Worm (Caenorhabditis elegans) whole organism, L1 larva: ENCODE results near the gene Y7A5A.20.
A peak's percentile ranks its signal among the peaks of the same experiment; 100 is the strongest.

Experiments
- C04F5.9 ChIP-seq: sonication (generic microtip); optimal IDR thresholded peaks from 2 replicates; lab custom pipeline; 2016; ENCODE audit warnings: missing genetic modification characterization, missing compliant biosample characterization
- F16B12.6 ChIP-seq: fragments of 150-350 bp; optimal IDR thresholded peaks from 2 replicates; lab custom pipeline; 2014; ENCODE audit warnings: missing biosample characterization, missing genetic modification characterization
- Y116A8C.19 ChIP-seq: sonication (generic microtip); optimal IDR thresholded peaks from 2 replicates; lab custom pipeline; 2016; ENCODE audit warnings: missing compliant biosample characterization, missing genetic modification characterization, borderline replicate concordance
- aha-1 ChIP-seq: fragments of 150-350 bp; optimal IDR thresholded peaks from 2 replicates; lab custom pipeline; 2014; ENCODE audit warnings: missing biosample characterization, missing genetic modification characterization
- alr-1 ChIP-seq: fragments of 200-800 bp; sonication (Bioruptor generic); optimal IDR thresholded peaks from 2 replicates; lab custom pipeline; 2018; ENCODE audit warnings: borderline replicate concordance, mild to moderate bottlenecking, missing genetic modification characterization, missing compliant biosample characterization
- blmp-1 ChIP-seq: fragments of 150-350 bp; optimal IDR thresholded peaks from 2 replicates; lab custom pipeline; 2014; ENCODE audit warnings: missing biosample characterization, missing genetic modification characterization
- ceh-63 ChIP-seq: fragments of 200-800 bp; sonication (Bioruptor generic); optimal IDR thresholded peaks from 2 replicates; lab custom pipeline; 2018; ENCODE audit warnings: mild to moderate bottlenecking, missing genetic modification characterization, missing compliant biosample characterization
- ceh-82 ChIP-seq, 3 experiments: fragments of 150-350 bp in 1 of 3; sonication (generic microtip) in 2 of 3; optimal IDR thresholded peaks; 2 replicates each; lab custom pipeline; 2014 to 2017; ENCODE audit warnings: missing biosample characterization in 3 of 3, missing genetic modification characterization in 3 of 3
- ceh-88 ChIP-seq: fragments of 200-800 bp; sonication (Bioruptor generic); IDR thresholded peaks from 2 replicates; pipeline ENCODE4 v1.3.6; 2022; ENCODE audit warnings: missing genetic modification characterization, missing compliant biosample characterization
- ces-1 ChIP-seq: fragments of 150-350 bp; optimal IDR thresholded peaks from 2 replicates; lab custom pipeline; 2014; ENCODE audit warnings: missing biosample characterization, missing genetic modification reagents, missing genetic modification characterization
- dsc-1 ChIP-seq: sonication (generic microtip); optimal IDR thresholded peaks from 2 replicates; lab custom pipeline; 2016; ENCODE audit warnings: mild to moderate bottlenecking, missing genetic modification characterization, missing compliant biosample characterization
- efl-3 ChIP-seq: fragments of 200-800 bp; sonication (Bioruptor generic); optimal IDR thresholded peaks from 2 replicates; lab custom pipeline; 2018; ENCODE audit warnings: mild to moderate bottlenecking, missing genetic modification characterization, missing compliant biosample characterization
- egl-13 ChIP-seq: sonication (generic microtip); optimal IDR thresholded peaks from 2 replicates; lab custom pipeline; 2016; ENCODE audit warnings: missing genotype, missing genetic modification reagents, missing genetic modification characterization, missing compliant biosample characterization
- elt-2 ChIP-seq: sonication (generic microtip); optimal IDR thresholded peaks from 2 replicates; lab custom pipeline; 2016; ENCODE audit warnings: missing genetic modification characterization, mild to moderate bottlenecking, inconsistent platforms, missing compliant biosample characterization, missing genetic modification reagents
- elt-3 ChIP-seq, 6 experiments: fragments of 150-350 bp in 1 of 6; sonication (generic microtip); optimal IDR thresholded peaks; 2 replicates each; lab custom pipeline; 2017 to 2018; ENCODE audit warnings: missing biosample characterization in 6 of 6, missing genetic modification characterization in 6 of 6, inconsistent platforms in 1 of 6
- fkh-10 ChIP-seq: sonication (generic microtip); optimal IDR thresholded peaks from 2 replicates; lab custom pipeline; 2017; ENCODE audit warnings: missing biosample characterization, missing genetic modification reagents, missing genetic modification characterization
- fkh-4 ChIP-seq: sonication (generic microtip); optimal IDR thresholded peaks from 2 replicates; lab custom pipeline; 2016; ENCODE audit warnings: missing compliant biosample characterization, missing genetic modification characterization, borderline replicate concordance
- fkh-8 ChIP-seq: sonication (generic microtip); optimal IDR thresholded peaks from 2 replicates; lab custom pipeline; 2016; ENCODE audit warnings: mild to moderate bottlenecking, missing genetic modification characterization, missing compliant biosample characterization
- fos-1 ChIP-seq: fragments of 150-350 bp; optimal IDR thresholded peaks from 2 replicates; lab custom pipeline; 2014; ENCODE audit warnings: missing biosample characterization, missing genetic modification characterization
- hlh-17 ChIP-seq: fragments of 200-800 bp; sonication (Bioruptor generic); optimal IDR thresholded peaks from 2 replicates; lab custom pipeline; 2018; ENCODE audit warnings: missing genetic modification characterization, mild to moderate bottlenecking, missing compliant biosample characterization, moderate library complexity, borderline replicate concordance
- isw-1 ChIP-seq: fragments of 200-800 bp; sonication (Bioruptor generic); IDR thresholded peaks from 2 replicates; pipeline ENCODE4 v1.3.6; 2022; ENCODE audit warnings: missing genetic modification characterization, missing compliant biosample characterization
- lin-35 ChIP-seq, 2 experiments: fragments of 150-350 bp; optimal IDR thresholded peaks; 2 replicates each; lab custom pipeline; 2014; ENCODE audit warnings: missing biosample characterization in 2 of 2, missing genetic modification characterization in 2 of 2, missing genetic modification reagents in 2 of 2
- lin-39 ChIP-seq: fragments of 150-350 bp; optimal IDR thresholded peaks from 2 replicates; lab custom pipeline; 2014; ENCODE audit warnings: missing biosample characterization, missing genetic modification reagents, missing genetic modification characterization
- lir-3 ChIP-seq: sonication (generic microtip); optimal IDR thresholded peaks from 2 replicates; lab custom pipeline; 2016; ENCODE audit warnings: mild to moderate bottlenecking, missing genetic modification characterization, moderate library complexity, missing compliant biosample characterization; ENCODE audit not compliant: poor library complexity
- lsy-2 ChIP-seq, 2 experiments: fragments of 150-350 bp; optimal IDR thresholded peaks; 2 replicates each; lab custom pipeline; 2014; ENCODE audit warnings: missing biosample characterization in 2 of 2, missing genetic modification characterization in 2 of 2
- mab-9 ChIP-seq: fragments of 200-800 bp; sonication (Bioruptor generic); IDR thresholded peaks from 2 replicates; pipeline ENCODE4 v1.3.6; 2022; ENCODE audit warnings: missing genetic modification reagents, missing genetic modification characterization, missing compliant biosample characterization
- mdl-1 ChIP-seq, 2 experiments: fragments of 150-350 bp; optimal IDR thresholded peaks; 2 replicates each; lab custom pipeline; 2014 to 2017; ENCODE audit warnings: missing biosample characterization in 2 of 2, missing genetic modification characterization in 2 of 2, inconsistent platforms in 1 of 2
- mef-2 ChIP-seq: fragments of 150-350 bp; optimal IDR thresholded peaks from 2 replicates; lab custom pipeline; 2014; ENCODE audit warnings: missing biosample characterization, missing genetic modification characterization
- nhr-11 ChIP-seq: fragments of 150-350 bp; optimal IDR thresholded peaks from 2 replicates; lab custom pipeline; 2014; ENCODE audit warnings: missing biosample characterization, missing genetic modification characterization
- nhr-19 ChIP-seq: fragments of 200-800 bp; sonication (Bioruptor generic); conservative IDR thresholded peaks from 2 replicates; pipeline ENCODE4 v1.3.6; 2022; ENCODE audit warnings: missing genetic modification characterization, missing compliant biosample characterization
- nhr-20 ChIP-seq: sonication (generic microtip); optimal IDR thresholded peaks from 2 replicates; lab custom pipeline; 2016; ENCODE audit warnings: mild to moderate bottlenecking, missing genetic modification characterization, missing compliant biosample characterization
- nhr-237 ChIP-seq: fragments of 150-350 bp; optimal IDR thresholded peaks from 2 replicates; lab custom pipeline; 2014; ENCODE audit warnings: missing biosample characterization, missing genetic modification characterization
- nhr-28 ChIP-seq: fragments of 150-350 bp; optimal IDR thresholded peaks from 2 replicates; lab custom pipeline; 2014; ENCODE audit warnings: missing biosample characterization, missing genetic modification characterization
- nhr-47 ChIP-seq: sonication (generic microtip); optimal IDR thresholded peaks from 2 replicates; lab custom pipeline; 2016; ENCODE audit warnings: mild to moderate bottlenecking, missing genetic modification characterization, moderate library complexity, missing compliant biosample characterization
- nhr-76 ChIP-seq: sonication (generic microtip); optimal IDR thresholded peaks from 2 replicates; lab custom pipeline; 2017; ENCODE audit warnings: missing biosample characterization, missing genetic modification characterization
- nhr-77 ChIP-seq: fragments of 150-350 bp; optimal IDR thresholded peaks from 2 replicates; lab custom pipeline; 2014; ENCODE audit warnings: missing biosample characterization, missing genetic modification characterization
- pag-3 ChIP-seq: sonication (generic microtip); optimal IDR thresholded peaks from 2 replicates; lab custom pipeline; 2017; ENCODE audit warnings: missing genetic modification characterization, mild to moderate bottlenecking, missing compliant biosample characterization, antibody characterized with exemption, borderline replicate concordance; ENCODE audit not compliant: insufficient read depth
- pax-3 ChIP-seq: fragments of 200-800 bp; sonication (Bioruptor generic); optimal IDR thresholded peaks from 2 replicates; lab custom pipeline; 2018; ENCODE audit warnings: mild to moderate bottlenecking, missing genetic modification characterization, moderate library complexity, missing compliant biosample characterization
- rnt-1 ChIP-seq: sonication (generic microtip); optimal IDR thresholded peaks from 2 replicates; lab custom pipeline; 2016; ENCODE audit warnings: mild to moderate bottlenecking, missing genetic modification characterization, moderate library complexity, missing compliant biosample characterization
- skn-1 ChIP-seq: fragments of 150-350 bp; optimal IDR thresholded peaks from 2 replicates; lab custom pipeline; 2014; ENCODE audit warnings: missing biosample characterization, missing genetic modification characterization
- snpc-4 ChIP-seq: fragments of 150-350 bp; optimal IDR thresholded peaks from 2 replicates; lab custom pipeline; 2014; ENCODE audit warnings: missing biosample characterization, missing genetic modification characterization
- sox-4 ChIP-seq: sonication (generic microtip); optimal IDR thresholded peaks from 2 replicates; lab custom pipeline; 2016; ENCODE audit warnings: missing genetic modification characterization, missing compliant biosample characterization
- sptf-1 ChIP-seq: fragments of 150-350 bp; optimal IDR thresholded peaks from 2 replicates; lab custom pipeline; 2014; ENCODE audit warnings: missing biosample characterization, missing genetic modification characterization
- sup-37 ChIP-seq: fragments of 200-800 bp; sonication (Bioruptor generic); optimal IDR thresholded peaks from 2 replicates; lab custom pipeline; 2018; ENCODE audit warnings: mild to moderate bottlenecking, missing genetic modification characterization, missing compliant biosample characterization
- swsn-7 ChIP-seq: sonication (generic microtip); optimal IDR thresholded peaks from 2 replicates; lab custom pipeline; 2016; ENCODE audit warnings: missing genetic modification characterization, missing compliant biosample characterization
- tbx-2 ChIP-seq: sonication (generic microtip); optimal IDR thresholded peaks from 2 replicates; lab custom pipeline; 2016; ENCODE audit warnings: missing genetic modification characterization, missing compliant biosample characterization
- unc-62 ChIP-seq: fragments of 150-350 bp; optimal IDR thresholded peaks from 2 replicates; lab custom pipeline; 2014; ENCODE audit warnings: missing biosample characterization, missing genetic modification reagents, missing genetic modification characterization
- unc-86 ChIP-seq: sonication (generic microtip); optimal IDR thresholded peaks from 2 replicates; lab custom pipeline; 2016; ENCODE audit warnings: missing genetic modification characterization, missing compliant biosample characterization
- zag-1 ChIP-seq: fragments of 150-350 bp; optimal IDR thresholded peaks from 2 replicates; lab custom pipeline; 2014; ENCODE audit warnings: missing biosample characterization, missing genetic modification characterization
- zip-4 ChIP-seq: fragments of 200-800 bp; sonication (Bioruptor generic); optimal IDR thresholded peaks from 2 replicates; lab custom pipeline; 2018; ENCODE audit warnings: mild to moderate bottlenecking, missing genetic modification characterization, moderate library complexity, missing compliant biosample characterization
- ztf-11 ChIP-seq, 2 experiments: sonication (generic microtip); optimal IDR thresholded peaks; 2 replicates each; lab custom pipeline; 2016 to 2017; ENCODE audit warnings: missing genetic modification characterization in 2 of 2, missing biosample characterization in 1 of 2, missing compliant biosample characterization in 1 of 2
- ztf-4 ChIP-seq: fragments of 150-350 bp; optimal IDR thresholded peaks from 2 replicates; lab custom pipeline; 2014; ENCODE audit warnings: missing biosample characterization, missing genetic modification characterization

The Y7A5A.20 gene

DNA sequence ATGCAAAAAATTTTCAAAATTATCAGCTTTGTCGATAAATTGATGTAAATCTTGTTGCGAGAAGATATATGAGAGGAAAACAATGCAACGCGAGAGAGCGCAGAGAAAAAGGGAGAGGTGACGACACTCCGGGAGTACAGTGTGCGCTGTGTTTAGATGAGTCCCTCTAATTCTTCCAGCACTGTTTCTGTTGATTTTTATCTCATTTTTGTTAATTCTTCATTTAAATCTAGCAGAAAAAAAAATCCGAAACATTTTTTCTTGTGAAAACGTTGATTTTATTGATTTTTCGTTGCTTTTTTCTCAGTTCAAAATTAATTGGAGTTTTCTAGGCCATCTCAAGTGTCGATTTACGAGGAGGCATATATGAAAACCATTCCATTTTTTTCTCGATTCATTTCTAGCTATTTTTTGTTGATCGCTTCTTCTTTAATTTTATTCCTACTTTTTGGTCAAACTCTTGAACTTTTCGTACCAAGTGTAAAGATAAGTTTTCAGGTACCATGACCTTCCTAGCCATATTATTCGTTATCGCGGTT, 21.3 kb downstream of the Y7A5A.20 start, which contains the start of gene acl-1 (continued):
- TF ChIP-seq ces-1 (GFP tag; lab: Kevin White, UChicago) (no peak), tbx-2 (tag; lab: Kevin White, UChicago) (peak; percentile 92), mdl-1 (tag; optimal IDR thresholded peaks at IDR 0.05; lab: Kevin White, UChicago) (peak in 1 of 2 experiments; percentile 7), sup-37 (GFP tag; lab: Kevin White, UChicago) (peak; percentile 70), unc-62 (no peak), pag-3 (tag; lab: Kevin White, UChicago) (no peak), mab-9 (GFP tag; lab: Robert Waterston, UW) (peak; percentile 53), fkh-10 (GFP tag; lab: Kevin White, UChicago) (peak; percentile 55), hlh-17 (GFP tag; lab: Kevin White, UChicago) (no peak), zag-1 (tag; lab: Kevin White, UChicago) (no peak), ceh-88 (GFP tag; lab: Robert Waterston, UW) (peak; percentile 73), nhr-77 (tag; lab: Kevin White, UChicago) (peak; percentile 49), swsn-7 (tag; lab: Kevin White, UChicago) (peak; percentile 88), fkh-4 (tag; lab: Kevin White, UChicago) (peak; percentile 90), elt-3 (tag; optimal IDR thresholded peaks at IDR 0.05; lab: Kevin White, UChicago) (peak in 2 of 6 experiments; percentile 4 to 54), skn-1 (tag; lab: Kevin White, UChicago) (no peak), aha-1 (tag; lab: Kevin White, UChicago) (no peak), pax-3 (tag; lab: Kevin White, UChicago) (peak; percentile 89), egl-13 (tag; lab: Kevin White, UChicago) (peak; percentile 94), nhr-19 (peak; percentile 78), nhr-28 (no peak), isw-1 (GFP tag; lab: Robert Waterston, UW) (peak; percentile 86), lin-39 (tag; lab: Kevin White, UChicago) (peak; percentile 64), ztf-11 (tag; optimal IDR thresholded peaks at IDR 0.05; lab: Kevin White, UChicago) (peak in 1 of 2 experiments; percentile 83), lir-3 (peak; percentile 86), ceh-82 (tag; optimal IDR thresholded peaks at IDR 0.05; lab: Kevin White, UChicago) (peak in 2 of 3 experiments; percentile 50 to 70), fkh-8 (peak; percentile 86), ceh-63 (GFP tag; lab: Kevin White, UChicago) (no peak), blmp-1 (tag; lab: Kevin White, UChicago) (peak; percentile 10), elt-2 (tag; lab: Kevin White, UChicago) (peak; percentile 60), Y116A8C.19 (tag; lab: Kevin White, UChicago) (peak; percentile 49), nhr-11 (tag; lab: Kevin White, UChicago) (peak; percentile 61), alr-1 (no peak), F16B12.6 (no peak), ztf-4 (peak; percentile 5), unc-86 (tag; lab: Kevin White, UChicago) (peak; percentile 85), nhr-47 (tag; lab: Kevin White, UChicago) (peak; percentile 95), zip-4 (GFP tag; lab: Kevin White, UChicago) (peak; percentile 75), rnt-1 (tag; lab: Kevin White, UChicago) (peak; percentile 85), sptf-1 (tag; lab: Kevin White, UChicago) (no peak), lin-35 (GFP tag; optimal IDR thresholded peaks at IDR 0.05; lab: Kevin White, UChicago) (peak; percentile 45 to 66), efl-3 (GFP tag; lab: Kevin White, UChicago) (peak; percentile 16), C04F5.9 (tag; lab: Kevin White, UChicago) (peak; percentile 83), fos-1 (tag; lab: Kevin White, UChicago) (peak; percentile 12), mef-2 (tag; lab: Kevin White, UChicago) (no peak), dsc-1 (tag; lab: Kevin White, UChicago) (peak; percentile 97), nhr-76 (tag; lab: Kevin White, UChicago) (no peak), snpc-4 (tag; lab: Kevin White, UChicago) (peak; percentile 49), nhr-237 (tag; lab: Kevin White, UChicago) (peak; percentile 30), nhr-20 (tag; lab: Kevin White, UChicago) (peak; percentile 90), lsy-2 (tag; optimal IDR thresholded peaks at IDR 0.05; lab: Kevin White, UChicago) (peak; percentile 83 to 91), sox-4 (peak; percentile 90)
